Fruit fly (Drosophila melanogaster) whole organism, embryonic: ENCODE measurements around the gene Cbl.

Source experiments
- Ada2b ChIP-seq: fragments of 200-800 bp; sonication (Bioruptor generic); IDR thresholded peaks from 2 replicates; pipeline ENCODE4 v1.3.6; 2022; ENCODE audit warnings: missing biosample characterization, missing genetic modification characterization
- B-H2 ChIP-seq: fragments of 200-800 bp; sonication (Bioruptor generic); optimal IDR thresholded peaks from 2 replicates; lab custom pipeline; 2018; ENCODE audit warnings: missing biosample characterization, mild to moderate bottlenecking, missing genetic modification characterization
- CG10147 ChIP-seq: fragments of 200-800 bp; sonication (Bioruptor generic); optimal IDR thresholded peaks from 2 replicates; lab custom pipeline; 2019; ENCODE audit warnings: missing biosample characterization, mild to moderate bottlenecking, missing genetic modification characterization, moderate library complexity
- CG10209 ChIP-seq: fragments of 200-800 bp; sonication (Bioruptor generic); optimal IDR thresholded peaks from 3 replicates; lab custom pipeline; 2017; ENCODE audit warnings: missing biosample characterization, mild to moderate bottlenecking, missing genetic modification characterization, missing genetic modification reagents
- CG10274 ChIP-seq: fragments of 200-800 bp; sonication (Bioruptor generic); optimal IDR thresholded peaks from 3 replicates; lab custom pipeline; 2017; ENCODE audit warnings: missing biosample characterization, mild to moderate bottlenecking, missing genetic modification characterization
- CG10654 ChIP-seq: fragments of 200-800 bp; sonication (Bioruptor generic); optimal IDR thresholded peaks from 2 replicates; lab custom pipeline; 2016; ENCODE audit warnings: missing biosample characterization, missing genetic modification characterization
- CG11504 ChIP-seq: fragments of 200-800 bp; sonication (Bioruptor generic); optimal IDR thresholded peaks from 3 replicates; lab custom pipeline; 2019; ENCODE audit warnings: missing biosample characterization, mild to moderate bottlenecking, missing genetic modification characterization, moderate library complexity
- CG11723 ChIP-seq: fragments of 200-800 bp; sonication (Bioruptor generic); optimal IDR thresholded peaks from 2 replicates; lab custom pipeline; 2017; ENCODE audit warnings: missing biosample characterization, mild to moderate bottlenecking, missing genetic modification characterization
- CG1233 ChIP-seq: fragments of 200-800 bp; sonication (Bioruptor generic); optimal IDR thresholded peaks from 4 replicates; lab custom pipeline; 2018; ENCODE audit warnings: missing biosample characterization, mild to moderate bottlenecking, missing genetic modification characterization
- CG12769 ChIP-seq: fragments of 200-800 bp; sonication (Bioruptor generic); optimal IDR thresholded peaks from 2 replicates; lab custom pipeline; 2019; ENCODE audit warnings: missing biosample characterization, mild to moderate bottlenecking, missing genetic modification characterization, moderate library complexity
- CG14710 ChIP-seq: fragments of 200-800 bp; sonication (Bioruptor generic); optimal IDR thresholded peaks from 3 replicates; lab custom pipeline; 2019; ENCODE audit warnings: missing biosample characterization, mild to moderate bottlenecking, missing genetic modification characterization, moderate library complexity
- CG1603 ChIP-seq: fragments of 200-800 bp; sonication (Bioruptor generic); optimal IDR thresholded peaks from 2 replicates; lab custom pipeline; 2019; ENCODE audit warnings: missing biosample characterization, mild to moderate bottlenecking, missing genetic modification characterization, moderate library complexity
- CG18619 ChIP-seq: fragments of 200-800 bp; sonication (Bioruptor generic); optimal IDR thresholded peaks from 3 replicates; lab custom pipeline; 2017; ENCODE audit warnings: missing biosample characterization, mild to moderate bottlenecking, missing genetic modification characterization
- CG30403 ChIP-seq: fragments of 200-800 bp; sonication (Bioruptor generic); optimal IDR thresholded peaks from 3 replicates; lab custom pipeline; 2016; ENCODE audit warnings: missing biosample characterization, missing genetic modification characterization
- CG31224 ChIP-seq: fragments of 200-800 bp; sonication (Bioruptor generic); IDR thresholded peaks from 2 replicates; pipeline ENCODE4 v1.3.6; 2022; ENCODE audit warnings: missing biosample characterization, missing genetic modification characterization
- CG4820 ChIP-seq: fragments of 200-800 bp; sonication (Bioruptor generic); optimal IDR thresholded peaks from 3 replicates; lab custom pipeline; 2016; ENCODE audit warnings: missing biosample characterization, missing genetic modification characterization
- CG5953 ChIP-seq: fragments of 200-800 bp; sonication (Bioruptor generic); IDR thresholded peaks from 2 replicates; pipeline ENCODE4 v1.3.6; 2022; ENCODE audit warnings: missing biosample characterization, missing genetic modification characterization
- CG6683 ChIP-seq: fragments of 200-800 bp; sonication (Bioruptor generic); optimal IDR thresholded peaks from 2 replicates; lab custom pipeline; 2017; ENCODE audit warnings: missing biosample characterization, mild to moderate bottlenecking, missing genetic modification characterization, missing genetic modification reagents
- CG7357 ChIP-seq: fragments of 200-800 bp; sonication (Bioruptor generic); IDR thresholded peaks from 3 replicates; pipeline ENCODE4 v1.3.6; 2022; ENCODE audit warnings: missing biosample characterization, missing genetic modification characterization
- CG8944 ChIP-seq: fragments of 200-800 bp; sonication (Bioruptor generic); optimal IDR thresholded peaks from 3 replicates; lab custom pipeline; 2016; ENCODE audit warnings: missing biosample characterization, missing genetic modification characterization
- CG9727 ChIP-seq: fragments of 200-800 bp; sonication (Bioruptor generic); optimal IDR thresholded peaks from 3 replicates; lab custom pipeline; 2017; ENCODE audit warnings: missing biosample characterization, mild to moderate bottlenecking, missing genetic modification characterization
- CG9797 ChIP-seq: fragments of 200-800 bp; sonication (Bioruptor generic); optimal IDR thresholded peaks from 3 replicates; lab custom pipeline; 2018; ENCODE audit warnings: missing biosample characterization, mild to moderate bottlenecking, missing genetic modification characterization
- CTCF ChIP-seq: fragments of 200-800 bp; sonication (Bioruptor generic); optimal IDR thresholded peaks from 2 replicates; lab custom pipeline; 2017; ENCODE audit warnings: missing biosample characterization, mild to moderate bottlenecking, missing genetic modification characterization, moderate library complexity
- D19B ChIP-seq: fragments of 200-800 bp; sonication (Bioruptor generic); optimal IDR thresholded peaks from 2 replicates; lab custom pipeline; 2017; ENCODE audit warnings: missing biosample characterization, mild to moderate bottlenecking, missing genetic modification characterization
- Dip2 ChIP-seq: fragments of 200-800 bp; sonication (Bioruptor generic); IDR thresholded peaks from 2 replicates; pipeline ENCODE4 v1.3.6; 2022; ENCODE audit warnings: missing biosample characterization, missing genetic modification characterization
- Doc3 ChIP-seq: fragments of 200-800 bp; sonication (Bioruptor generic); IDR thresholded peaks from 3 replicates; pipeline ENCODE4 v1.3.6; 2022; ENCODE audit warnings: missing biosample characterization, missing genetic modification characterization; ENCODE audit not compliant: partially characterized antibody
- E2f1 ChIP-seq: fragments of 200-800 bp; sonication (Bioruptor generic); IDR thresholded peaks from 2 replicates; pipeline ENCODE4 v1.3.6; 2022; ENCODE audit warnings: missing biosample characterization, missing genetic modification characterization
- Hmr ChIP-seq: fragments of 200-800 bp; sonication (Bioruptor generic); optimal IDR thresholded peaks from 3 replicates; lab custom pipeline; 2017; ENCODE audit warnings: mild to moderate bottlenecking, missing biosample characterization, missing genetic modification reagents, missing genetic modification characterization
- Hr39 ChIP-seq: fragments of >200 bp; optimal IDR thresholded peaks from 2 replicates; lab custom pipeline; 2017
- Lpt ChIP-seq: fragments of >200 bp; optimal IDR thresholded peaks from 2 replicates; lab custom pipeline; 2018; ENCODE audit warnings: missing biosample characterization, missing genetic modification characterization
- NfI ChIP-seq: fragments of 200-800 bp; sonication (Bioruptor generic); optimal IDR thresholded peaks from 3 replicates; lab custom pipeline; 2018; ENCODE audit warnings: missing biosample characterization, mild to moderate bottlenecking, missing genetic modification characterization, moderate library complexity
- Opbp ChIP-seq: fragments of 200-800 bp; sonication (Bioruptor generic); IDR thresholded peaks from 3 replicates; pipeline ENCODE4 v1.3.6; 2022; ENCODE audit warnings: missing biosample characterization, missing genetic modification characterization; ENCODE audit not compliant: partially characterized antibody
- PHDP ChIP-seq: fragments of 200-800 bp; sonication (Bioruptor generic); optimal IDR thresholded peaks from 3 replicates; lab custom pipeline; 2018; ENCODE audit warnings: missing biosample characterization, mild to moderate bottlenecking, missing genetic modification characterization, moderate library complexity
- Usf ChIP-seq: fragments of 200-800 bp; sonication (Bioruptor generic); optimal IDR thresholded peaks from 2 replicates; lab custom pipeline; 2017; ENCODE audit warnings: missing genotype, missing biosample characterization, missing genetic modification characterization
- amos ChIP-seq: fragments of 200-800 bp; sonication (Bioruptor generic); IDR thresholded peaks from 2 replicates; pipeline ENCODE4 v1.3.6; 2022; ENCODE audit warnings: missing biosample characterization, missing genetic modification characterization; ENCODE audit not compliant: partially characterized antibody
- dysf ChIP-seq: fragments of 200-800 bp; sonication (Bioruptor generic); IDR thresholded peaks from 3 replicates; pipeline ENCODE4 v1.3.6; 2022; ENCODE audit warnings: missing biosample characterization, missing genetic modification characterization
- fd96Cb ChIP-seq: fragments of 200-800 bp; sonication (Bioruptor generic); optimal IDR thresholded peaks from 2 replicates; lab custom pipeline; 2018; ENCODE audit warnings: missing biosample characterization, mild to moderate bottlenecking, missing genetic modification characterization, moderate library complexity
- fu2 ChIP-seq: fragments of 200-800 bp; sonication (Bioruptor generic); optimal IDR thresholded peaks from 2 replicates; lab custom pipeline; 2016; ENCODE audit warnings: missing biosample characterization, missing genetic modification characterization
- lab ChIP-seq: fragments of 200-800 bp; sonication (Bioruptor generic); optimal IDR thresholded peaks from 3 replicates; lab custom pipeline; 2017; ENCODE audit warnings: missing biosample characterization, missing genetic modification characterization, mild to moderate bottlenecking, moderate library complexity, missing genetic modification reagents
- luna ChIP-seq: fragments of 200-800 bp; sonication (Bioruptor generic); optimal IDR thresholded peaks from 2 replicates; lab custom pipeline; 2016; ENCODE audit warnings: missing biosample characterization, missing genetic modification characterization
- mld ChIP-seq: fragments of 200-800 bp; sonication (Bioruptor generic); IDR thresholded peaks from 3 replicates; pipeline ENCODE4 v1.3.6; 2022; ENCODE audit warnings: missing biosample characterization, missing genetic modification characterization; ENCODE audit not compliant: partially characterized antibody
- oc ChIP-seq: fragments of 200-800 bp; sonication (Bioruptor generic); optimal IDR thresholded peaks from 2 replicates; lab custom pipeline; 2018; ENCODE audit warnings: missing biosample characterization, mild to moderate bottlenecking, missing genetic modification characterization, moderate library complexity
- pb ChIP-seq: fragments of 200-800 bp; sonication (Bioruptor generic); optimal IDR thresholded peaks from 3 replicates; lab custom pipeline; 2016; ENCODE audit warnings: missing biosample characterization, missing genetic modification characterization
- pfk ChIP-seq: fragments of 200-800 bp; sonication (Bioruptor generic); optimal IDR thresholded peaks from 2 replicates; lab custom pipeline; 2018; ENCODE audit warnings: missing biosample characterization, mild to moderate bottlenecking, missing genetic modification characterization, moderate library complexity
- sisA ChIP-seq: fragments of 200-800 bp; sonication (Bioruptor generic); IDR thresholded peaks from 2 replicates; pipeline ENCODE4 v1.3.6; 2022; ENCODE audit warnings: missing biosample characterization, missing genetic modification characterization
- slbo ChIP-seq: fragments of 200-800 bp; sonication (Bioruptor generic); IDR thresholded peaks from 2 replicates; pipeline ENCODE4 v1.3.6; 2022; ENCODE audit warnings: missing biosample characterization, missing genetic modification characterization
- sqz ChIP-seq: fragments of 200-800 bp; sonication (Bioruptor generic); optimal IDR thresholded peaks from 3 replicates; lab custom pipeline; 2018; ENCODE audit warnings: missing biosample characterization, mild to moderate bottlenecking, missing genetic modification characterization
- tgo ChIP-seq: fragments of 200-800 bp; sonication (Bioruptor generic); IDR thresholded peaks from 3 replicates; pipeline ENCODE4 v1.3.6; 2022; ENCODE audit warnings: missing biosample characterization, missing genetic modification characterization
- toy ChIP-seq: fragments of 200-800 bp; sonication (Bioruptor generic); IDR thresholded peaks from 2 replicates; pipeline ENCODE4 v1.3.6; 2022; ENCODE audit warnings: missing biosample characterization, missing genetic modification characterization
- trem ChIP-seq: fragments of 200-800 bp; optimal IDR thresholded peaks from 3 replicates; lab custom pipeline; 2019; ENCODE audit warnings: missing biosample characterization, mild to moderate bottlenecking, missing genetic modification characterization, moderate library complexity

The Cbl gene

dm6 chr3L:8440771-8441549 is 16.2 kb downstream of the Cbl start (continued):
- TF ChIP-seq fd96Cb (tag; lab: Kevin White, UChicago) (peak; percentile 35), CG18619 (GFP tag; lab: Kevin White, UChicago) (peak; percentile 10), sisA (GFP tag; lab: Robert Waterston, UW) (no peak), CG31224 (GFP tag; lab: Robert Waterston, UW) (no peak; the same call in 1 of the 2 replicates), pfk (GFP tag; lab: Kevin White, UChicago) (no peak), NfI (GFP tag; lab: Kevin White, UChicago) (no peak), CG9797 (no peak), slbo (GFP tag; lab: Robert Waterston, UW) (peak; percentile 55; the same call in 1 of the 2 replicates), CG7357 (GFP tag; lab: Robert Waterston, UW) (no peak), CG5953 (GFP tag; lab: Robert Waterston, UW) (no peak), CTCF (GFP tag; lab: Kevin White, UChicago) (no peak), CG4820 (GFP tag; lab: Kevin White, UChicago) (no peak), Opbp (GFP tag; lab: Robert Waterston, UW) (no peak), tgo (GFP tag; lab: Robert Waterston, UW) (no peak), Ada2b (GFP tag; lab: Robert Waterston, UW) (peak; percentile 60), fu2 (GFP tag; lab: Kevin White, UChicago) (no peak), trem (tag; lab: Kevin White, UChicago) (no peak), PHDP (peak; percentile 37), CG8944 (GFP tag; lab: Kevin White, UChicago) (peak; percentile 6), CG30403 (GFP tag; lab: Kevin White, UChicago) (peak; percentile 68), CG11723 (no peak), CG1603 (no peak), sqz (GFP tag; lab: Kevin White, UChicago) (peak; percentile 71), CG14710 (tag; lab: Kevin White, UChicago) (peak; percentile 1), CG6683 (GFP tag; lab: Kevin White, UChicago) (no peak), E2f1 (GFP tag; lab: Robert Waterston, UW) (no peak; the same call in 1 of the 2 replicates), D19B (GFP tag; lab: Kevin White, UChicago) (no peak), amos (GFP tag; lab: Robert Waterston, UW) (no peak), oc (no peak), Lpt (no peak), Hmr (GFP tag; lab: Kevin White, UChicago) (no peak), luna (GFP tag; lab: Kevin White, UChicago) (no peak), pb (peak; percentile 26), CG10654 (GFP tag; lab: Kevin White, UChicago) (no peak), CG1233 (GFP tag; lab: Kevin White, UChicago) (no peak), CG9727 (GFP tag; lab: Kevin White, UChicago) (no peak), CG10274 (no peak), dysf (GFP tag; lab: Robert Waterston, UW) (no peak; the same call in 2 of the 3 replicates), CG10209 (no peak), CG12769 (tag; lab: Kevin White, UChicago) (no peak), CG10147 (GFP tag; lab: Kevin White, UChicago) (peak; percentile 1), Doc3 (GFP tag; lab: Robert Waterston, UW) (no peak), Hr39 (lab: Kevin White, UChicago) (no peak), B-H2 (GFP tag; lab: Kevin White, UChicago) (no peak), toy (no peak), lab (no peak), Usf (GFP tag; lab: Kevin White, UChicago) (no peak), CG11504 (tag; lab: Kevin White, UChicago) (peak; percentile 50), mld (no peak), Dip2 (no peak)
